Worm (Caenorhabditis elegans) whole organism, early embryonic: ENCODE measurements around the gene sulp-8.

Source experiments
- B0310.2 ChIP-seq: sonication (generic microtip); optimal IDR thresholded peaks from 2 replicates; lab custom pipeline; 2016; ENCODE audit warnings: mild to moderate bottlenecking, missing genetic modification characterization, missing compliant biosample characterization
- F13C5.2 ChIP-seq: sonication (generic microtip); optimal IDR thresholded peaks from 2 replicates; lab custom pipeline; 2017; ENCODE audit warnings: mild to moderate bottlenecking, missing genetic modification characterization, inconsistent platforms, missing compliant biosample characterization
- aly-1 ChIP-seq: sonication (generic microtip); optimal IDR thresholded peaks from 2 replicates; lab custom pipeline; 2016; ENCODE audit warnings: missing genetic modification characterization, missing compliant biosample characterization
- ama-1 ChIP-seq: fragments of 150-350 bp; optimal IDR thresholded peaks from 2 replicates; lab custom pipeline; 2014
- ceh-13 ChIP-seq: fragments of 200-800 bp; sonication (Bioruptor generic); optimal IDR thresholded peaks from 2 replicates; lab custom pipeline; 2018; ENCODE audit warnings: mild to moderate bottlenecking, missing genetic modification characterization, missing compliant biosample characterization
- ceh-36 ChIP-seq: sonication (generic microtip); optimal IDR thresholded peaks from 2 replicates; lab custom pipeline; 2016; ENCODE audit warnings: missing genetic modification characterization, inconsistent platforms, missing compliant biosample characterization
- ets-7 ChIP-seq: sonication (generic microtip); optimal IDR thresholded peaks from 2 replicates; lab custom pipeline; 2016; ENCODE audit warnings: missing genotype, missing genetic modification characterization, missing compliant biosample characterization
- flt-1 ChIP-seq: fragments of 200-800 bp; sonication (Bioruptor generic); IDR thresholded peaks from 2 replicates; pipeline ENCODE4 v1.3.6; 2022; ENCODE audit warnings: missing genetic modification characterization, missing compliant biosample characterization
- hmbx-1 ChIP-seq: sonication (generic microtip); optimal IDR thresholded peaks from 2 replicates; lab custom pipeline; 2016; ENCODE audit warnings: mild to moderate bottlenecking, missing genetic modification characterization, missing compliant biosample characterization
- hmg-4 ChIP-seq: fragments of 200-800 bp; sonication (Bioruptor generic); optimal IDR thresholded peaks from 2 replicates; lab custom pipeline; 2018; ENCODE audit warnings: mild to moderate bottlenecking, missing genetic modification characterization, missing compliant biosample characterization
- hnd-1 ChIP-seq: sonication (generic microtip); optimal IDR thresholded peaks from 2 replicates; lab custom pipeline; 2016; ENCODE audit warnings: missing genetic modification characterization, missing compliant biosample characterization
- pes-1 ChIP-seq: fragments of 200-800 bp; sonication (Bioruptor generic); IDR thresholded peaks from 2 replicates; pipeline ENCODE4 v1.3.6; 2022; ENCODE audit warnings: missing genetic modification reagents, missing genetic modification characterization, missing compliant biosample characterization
- scrt-1 ChIP-seq: fragments of 200-800 bp; sonication (Bioruptor generic); IDR thresholded peaks from 2 replicates; pipeline ENCODE4 v1.3.6; 2022; ENCODE audit warnings: missing genetic modification characterization, missing compliant biosample characterization
- sea-1 ChIP-seq: fragments of 200-800 bp; sonication (Bioruptor generic); conservative IDR thresholded peaks from 2 replicates; pipeline ENCODE4 v1.3.6; 2022; ENCODE audit warnings: missing genetic modification characterization, missing compliant biosample characterization
- tbx-11 ChIP-seq: fragments of 200-800 bp; sonication (Bioruptor generic); IDR thresholded peaks from 2 replicates; pipeline ENCODE4 v1.3.6; 2022; ENCODE audit warnings: missing genetic modification characterization, missing compliant biosample characterization
- tbx-37 ChIP-seq: fragments of 200-800 bp; sonication (Bioruptor generic); conservative IDR thresholded peaks from 2 replicates; pipeline ENCODE4 v1.3.6; 2022; ENCODE audit warnings: missing genetic modification reagents, missing genetic modification characterization, missing compliant biosample characterization
- tra-4 ChIP-seq: sonication (generic microtip); optimal IDR thresholded peaks from 2 replicates; lab custom pipeline; 2017; ENCODE audit warnings: missing genetic modification characterization, missing compliant biosample characterization

sulp-8 gene

ce11 chrV:9677977-9678376 is 4.5 kb upstream of the sulp-8 start, which contains the start of gene cthd-1:
Gene cthd-1 (plus strand): TSS chrV:9678277.
- TF ChIP-seq sea-1 (no peak), F13C5.2 (tag; lab: Kevin White, UChicago) (no peak), flt-1 (GFP tag; lab: Robert Waterston, UW) (no peak), tbx-11 (GFP tag; lab: Robert Waterston, UW) (no peak), ets-7 (no peak), hmbx-1 (no peak)

- no peak for TF ChIP-seq tra-4 (tag; lab: Kevin White, UChicago)
- TF ChIP-seq ama-1 (lab: Kevin White, UChicago), result no peak
- no peak for TF ChIP-seq ceh-13 (GFP tag; lab: Kevin White, UChicago)
- no peak for TF ChIP-seq hmbx-1
- no peak for TF ChIP-seq scrt-1 (GFP tag; lab: Robert Waterston, UW)
- TF ChIP-seq tbx-37 (GFP tag; lab: Robert Waterston, UW), result no peak
- no peak for TF ChIP-seq ceh-36 (tag; lab: Kevin White, UChicago)
- TF ChIP-seq F13C5.2 (tag; lab: Kevin White, UChicago), result no peak
- TF ChIP-seq pes-1 (GFP tag; lab: Robert Waterston, UW), result no peak
These were observed 972 bp downstream of the sulp-8 start for ce11 chrV:9672495-9672894.

ce11 chrV:9666394-9666793 is 7.1 kb downstream of the sulp-8 start, which contains the start of gene ZK287.1:
Gene ZK287.1 (plus strand): TSS chrV:9666694.
- TF ChIP-seq sea-1 (no peak), pes-1 (GFP tag; lab: Robert Waterston, UW) (no peak)

ce11 chrV:9664620-9665019 is 8.8 kb downstream of the sulp-8 start:
- TF ChIP-seq hmbx-1, result no peak
- no peak for TF ChIP-seq ceh-36 (tag; lab: Kevin White, UChicago)
- no peak for TF ChIP-seq hmg-4 (GFP tag; lab: Kevin White, UChicago)
- no peak for TF ChIP-seq F13C5.2 (tag; lab: Kevin White, UChicago)
- TF ChIP-seq ceh-13 (GFP tag; lab: Kevin White, UChicago), result no peak
- TF ChIP-seq tra-4 (tag; lab: Kevin White, UChicago), result no peak
- TF ChIP-seq ets-7, result no peak
- TF ChIP-seq scrt-1 (GFP tag; lab: Robert Waterston, UW), result no peak
- TF ChIP-seq ama-1 (lab: Kevin White, UChicago), result no peak
- TF ChIP-seq tbx-37 (GFP tag; lab: Robert Waterston, UW), result no peak
- TF ChIP-seq flt-1 (GFP tag; lab: Robert Waterston, UW), result no peak
- TF ChIP-seq sea-1, result no peak
- no peak for TF ChIP-seq B0310.2 (tag; lab: Kevin White, UChicago)

ce11 chrV:9663948-9664347 is 9.5 kb downstream of the sulp-8 start:
- TF ChIP-seq F13C5.2 (tag; lab: Kevin White, UChicago) (no peak), pes-1 (GFP tag; lab: Robert Waterston, UW) (no peak), ama-1 (lab: Kevin White, UChicago) (no peak)

- no peak for TF ChIP-seq pes-1 (GFP tag; lab: Robert Waterston, UW)
- TF ChIP-seq B0310.2 (tag; lab: Kevin White, UChicago), result no peak
- no peak for TF ChIP-seq ets-7
- no peak for TF ChIP-seq tbx-37 (GFP tag; lab: Robert Waterston, UW)
- TF ChIP-seq ceh-36 (tag; lab: Kevin White, UChicago), result no peak
These were observed 12.0 kb downstream of the sulp-8 start, which contains the start of gene pitr-4 for ce11 chrV:9661514-9661913. Gene pitr-4 (minus strand): TSS chrV:9661614.

ce11 chrV:9654154-9654805 is 19.2 kb downstream of the sulp-8 start, which contains the start of gene cyp-29A4:
Gene cyp-29A4 (plus strand): TSS chrV:9654755.
- no peak for TF ChIP-seq F13C5.2 (tag; lab: Kevin White, UChicago)
- TF ChIP-seq hmbx-1, result no peak
- no peak for TF ChIP-seq ceh-13 (GFP tag; lab: Kevin White, UChicago)
- no peak for TF ChIP-seq ceh-36 (tag; lab: Kevin White, UChicago)
- no peak for TF ChIP-seq scrt-1 (GFP tag; lab: Robert Waterston, UW)
- no peak for TF ChIP-seq ama-1 (lab: Kevin White, UChicago)
- TF ChIP-seq hnd-1 (tag; lab: Kevin White, UChicago), result no peak
- TF ChIP-seq tra-4 (tag; lab: Kevin White, UChicago), result no peak
- TF ChIP-seq hmg-4 (GFP tag; lab: Kevin White, UChicago), result no peak
- no peak for TF ChIP-seq flt-1 (GFP tag; lab: Robert Waterston, UW)
- TF ChIP-seq sea-1, result no peak
- no peak for TF ChIP-seq pes-1 (GFP tag; lab: Robert Waterston, UW)
- TF ChIP-seq tbx-11 (GFP tag; lab: Robert Waterston, UW), result no peak
- no peak for TF ChIP-seq tbx-37 (GFP tag; lab: Robert Waterston, UW)
- TF ChIP-seq B0310.2 (tag; lab: Kevin White, UChicago), result no peak
- no peak for TF ChIP-seq aly-1
- TF ChIP-seq ets-7, result no peak

ce11 chrV:9651294-9651693 is 22.2 kb downstream of the sulp-8 start, which contains the start of gene T06E4.21:
Gene T06E4.21 (plus strand): TSS chrV:9651594.
- TF ChIP-seq sea-1, result no peak
- no peak for TF ChIP-seq hnd-1 (tag; lab: Kevin White, UChicago)
- no peak for TF ChIP-seq pes-1 (GFP tag; lab: Robert Waterston, UW)
- TF ChIP-seq ceh-13 (GFP tag; lab: Kevin White, UChicago), result no peak
- TF ChIP-seq hmg-4 (GFP tag; lab: Kevin White, UChicago), result no peak
- TF ChIP-seq tra-4 (tag; lab: Kevin White, UChicago), result no peak
- no peak for TF ChIP-seq F13C5.2 (tag; lab: Kevin White, UChicago)
- TF ChIP-seq scrt-1 (GFP tag; lab: Robert Waterston, UW), result no peak
